Fruit fly (Drosophila melanogaster): ENCODE data around the gene per.
A peak's percentile ranks its signal among the peaks of the same experiment; 100 is the strongest.

Gene per

dm6 chrX:2703693-2704092 lies 18.3 kb downstream of the per start, which contains the start of gene Ugalt (continued):
- TF ChIP-seq Hmx (GFP tag; optimal IDR thresholded peaks at IDR 0.05): peak; percentile 99
- TF ChIP-seq CG12299 (tag; optimal IDR thresholded peaks at IDR 0.05): peak; percentile 100
- TF ChIP-seq org-1 (GFP tag; optimal IDR thresholded peaks at IDR 0.05): peak; percentile 100
- peak; percentile 100 for TF ChIP-seq shn (GFP tag; optimal IDR thresholded peaks at IDR 0.05)
- TF ChIP-seq trh (GFP tag; optimal IDR thresholded peaks at IDR 0.05): peak; percentile 100
- peak; percentile 100 for TF ChIP-seq Optix (GFP tag; IDR thresholded peaks at IDR 0.05)
- peak; percentile 99 for TF ChIP-seq Adf1 (GFP tag; IDR thresholded peaks at IDR 0.05)
- TF ChIP-seq dm (GFP tag; optimal IDR thresholded peaks at IDR 0.05): peak; percentile 100
- TF ChIP-seq CG31365 (tag; optimal IDR thresholded peaks at IDR 0.05): peak; percentile 97
- TF ChIP-seq ERR (GFP tag; optimal IDR thresholded peaks at IDR 0.05): peak; percentile 100
- TF ChIP-seq CG7745 (tag; optimal IDR thresholded peaks at IDR 0.05): peak; percentile 96
- TF ChIP-seq BEAF-32 (GFP tag; optimal IDR thresholded peaks at IDR 0.05): peak; percentile 42
- peak; percentile 100 for TF ChIP-seq sisA (GFP tag; IDR thresholded peaks at IDR 0.05)
- TF ChIP-seq bowl (GFP tag; IDR thresholded peaks at IDR 0.05): peak; percentile 100
- TF ChIP-seq ash1 (GFP tag; optimal IDR thresholded peaks at IDR 0.05): peak; percentile 100
- peak; percentile 100 for TF ChIP-seq phol (tag; optimal IDR thresholded peaks at IDR 0.05)
- TF ChIP-seq CG34376 (GFP tag; optimal IDR thresholded peaks at IDR 0.05): peak; percentile 100
- TF ChIP-seq CG42726 (GFP tag; IDR thresholded peaks at IDR 0.05; ENCODE audit: partially characterized antibody): peak; percentile 79
- TF ChIP-seq fd3F (GFP tag; optimal IDR thresholded peaks at IDR 0.05): peak; percentile 100
- TF ChIP-seq CG7987 (GFP tag; optimal IDR thresholded peaks at IDR 0.05): peak; percentile 100
- peak; percentile 100 for TF ChIP-seq Antp (GFP tag; optimal IDR thresholded peaks at IDR 0.05)
- TF ChIP-seq Lim3 (GFP tag; IDR thresholded peaks at IDR 0.05): peak; percentile 100
- no peak for TF ChIP-seq h (optimal IDR thresholded peaks at IDR 0.05)
- TF ChIP-seq Chrac-16 (GFP tag; optimal IDR thresholded peaks at IDR 0.05): peak; percentile 100
- peak; percentile 100 for TF ChIP-seq peb (GFP tag; IDR thresholded peaks at IDR 0.05)
- TF ChIP-seq CG18262 (tag; optimal IDR thresholded peaks at IDR 0.05): peak; percentile 100
- TF ChIP-seq knrl (GFP tag; IDR thresholded peaks at IDR 0.05; ENCODE audit: partially characterized antibody): 0 out of 3 replicates have a peak, but pooled peaks have one; percentile 34
- TF ChIP-seq CTCF (GFP tag; optimal IDR thresholded peaks at IDR 0.05): peak; percentile 86
- peak; percentile 100 for TF ChIP-seq CG8388 (GFP tag; optimal IDR thresholded peaks at IDR 0.05)
- peak; percentile 100 for TF ChIP-seq Meics (GFP tag; optimal IDR thresholded peaks at IDR 0.05)
- TF ChIP-seq gcm2 (GFP tag; optimal IDR thresholded peaks at IDR 0.05): peak; percentile 100
- TF ChIP-seq Scr (GFP tag; IDR thresholded peaks at IDR 0.05; ENCODE audit: partially characterized antibody): 0 out of 2 replicates have a peak, but pooled peaks have one; percentile 12
- TF ChIP-seq CG6272 (GFP tag; IDR thresholded peaks at IDR 0.05): peak; percentile 100
- TF ChIP-seq pita (GFP tag; optimal IDR thresholded peaks at IDR 0.05): no peak
- peak; percentile 100 for TF ChIP-seq Blimp-1 (GFP tag; optimal IDR thresholded peaks at IDR 0.05)
- TF ChIP-seq CG17802 (tag; optimal IDR thresholded peaks at IDR 0.05): peak; percentile 97
- TF ChIP-seq CG10321 (GFP tag; IDR thresholded peaks at IDR 0.05): peak; percentile 94
- TF ChIP-seq CG10654 (GFP tag; optimal IDR thresholded peaks at IDR 0.05): peak; percentile 100
- peak; percentile 100 for TF ChIP-seq Oaz (GFP tag; IDR thresholded peaks at IDR 0.05)
- peak; percentile 96 for TF ChIP-seq CG7928 (GFP tag; optimal IDR thresholded peaks at IDR 0.05)
- TF ChIP-seq so (GFP tag; IDR thresholded peaks at IDR 0.05): peak; percentile 100
- TF ChIP-seq unc-4 (GFP tag; IDR thresholded peaks at IDR 0.05; ENCODE audit: partially characterized antibody): peak; percentile 54; the same call in 1 of the 2 replicates
- peak; percentile 100 for TF ChIP-seq GATAe (GFP tag; conservative IDR thresholded peaks at IDR 0.05)
- TF ChIP-seq Hr51 (GFP tag; optimal IDR thresholded peaks at IDR 0.05): peak; percentile 100
- peak; percentile 100 for TF ChIP-seq CG5245 (GFP tag; optimal IDR thresholded peaks at IDR 0.05)
- TF ChIP-seq dysf (GFP tag; IDR thresholded peaks at IDR 0.05): peak; percentile 100
- TF ChIP-seq CG1832 (GFP tag; optimal IDR thresholded peaks at IDR 0.05): peak; percentile 80
- peak; percentile 100 for TF ChIP-seq gcm (GFP tag; optimal IDR thresholded peaks at IDR 0.05)
- TF ChIP-seq CG10959 (GFP tag; IDR thresholded peaks at IDR 0.05): peak; percentile 100
- peak; percentile 100 for TF ChIP-seq Mrtf (GFP tag; IDR thresholded peaks at IDR 0.05)
- peak; percentile 100 for TF ChIP-seq CG7556 (GFP tag; optimal IDR thresholded peaks at IDR 0.05)

Measured in whole organism, embryonic.